Worm (Caenorhabditis elegans) whole organism, young adult: Measurements from ENCODE around the gene B0336.13.
A peak's percentile ranks its signal among the peaks of the same experiment; 100 is the strongest.

ENCODE experiments used
- B0035.1 ChIP-seq: sonication (generic microtip); optimal IDR thresholded peaks from 2 replicates; lab custom pipeline; 2016; ENCODE audit warnings: missing genetic modification characterization, mild to moderate bottlenecking, missing compliant biosample characterization, missing genotype, missing genetic modification reagents
- B0336.3 ChIP-seq: fragments of 200-800 bp; sonication (Bioruptor generic); IDR thresholded peaks from 2 replicates; pipeline ENCODE4 v1.3.6; 2022; ENCODE audit warnings: missing genetic modification characterization, missing compliant biosample characterization
- C17E4.6 ChIP-seq: fragments of 200-800 bp; sonication (Bioruptor generic); IDR thresholded peaks from 2 replicates; pipeline ENCODE4 v1.3.6; 2022; ENCODE audit warnings: missing genetic modification reagents, missing genetic modification characterization, missing compliant biosample characterization
- F22D6.2 ChIP-seq: sonication (generic microtip); optimal IDR thresholded peaks from 2 replicates; lab custom pipeline; 2016; ENCODE audit warnings: mild to moderate bottlenecking, missing genetic modification characterization, missing compliant biosample characterization
- F55B11.4 ChIP-seq: sonication (generic microtip); optimal IDR thresholded peaks from 2 replicates; lab custom pipeline; 2016; ENCODE audit warnings: missing compliant biosample characterization, missing genetic modification characterization, borderline replicate concordance; ENCODE audit not compliant: insufficient read depth
- K12H6.12 ChIP-seq: fragments of 200-800 bp; sonication (Bioruptor generic); optimal IDR thresholded peaks from 2 replicates; lab custom pipeline; 2018; ENCODE audit warnings: mild to moderate bottlenecking, missing genetic modification characterization, missing compliant biosample characterization
- Y53G8AR.9 ChIP-seq: fragments of 200-800 bp; sonication (Bioruptor generic); conservative IDR thresholded peaks from 2 replicates; pipeline ENCODE4 v1.3.6; 2022; ENCODE audit warnings: missing genetic modification reagents, missing genetic modification characterization, missing compliant biosample characterization
- Y79H2A.3 ChIP-seq: fragments of 200-800 bp; sonication (Bioruptor generic); conservative IDR thresholded peaks from 2 replicates; pipeline ENCODE4 v1.3.6; 2022; ENCODE audit warnings: missing genetic modification reagents, missing genetic modification characterization, missing compliant biosample characterization
- ama-1 ChIP-seq, 3 experiments: fragments of 150-350 bp in 1 of 3; sonication (generic microtip) in 2 of 3; optimal IDR thresholded peaks; 2 replicates each; lab custom pipeline; 2014 to 2018; ENCODE audit warnings: missing biosample characterization in 2 of 3, missing genetic modification characterization in 2 of 3, missing genetic modification reagents in 2 of 3
- atf-7 ChIP-seq: sonication (generic microtip); optimal IDR thresholded peaks from 2 replicates; lab custom pipeline; 2017; ENCODE audit warnings: mild to moderate bottlenecking, missing genetic modification characterization, missing compliant biosample characterization
- attf-5 ChIP-seq: fragments of 200-800 bp; sonication (Bioruptor generic); optimal IDR thresholded peaks from 2 replicates; lab custom pipeline; 2018; ENCODE audit warnings: mild to moderate bottlenecking, missing genetic modification characterization, missing compliant biosample characterization
- bed-1 ChIP-seq: fragments of 200-800 bp; sonication (Bioruptor generic); IDR thresholded peaks from 2 replicates; pipeline ENCODE4 v1.3.6; 2022; ENCODE audit warnings: missing genetic modification reagents, missing genetic modification characterization, missing compliant biosample characterization
- bed-2 ChIP-seq: fragments of 200-800 bp; sonication (Bioruptor generic); IDR thresholded peaks from 2 replicates; pipeline ENCODE4 v1.3.6; 2022; ENCODE audit warnings: missing genetic modification reagents, missing genetic modification characterization, missing compliant biosample characterization
- ceh-27 ChIP-seq: fragments of 200-800 bp; sonication (Bioruptor generic); optimal IDR thresholded peaks from 2 replicates; lab custom pipeline; 2018; ENCODE audit warnings: mild to moderate bottlenecking, missing genetic modification characterization, moderate library complexity, missing compliant biosample characterization
- ceh-58 ChIP-seq: fragments of 200-800 bp; sonication (Bioruptor generic); IDR thresholded peaks from 2 replicates; pipeline ENCODE4 v1.3.6; 2022; ENCODE audit warnings: missing genetic modification characterization, missing compliant biosample characterization
- die-1 ChIP-seq: sonication (generic microtip); optimal IDR thresholded peaks from 2 replicates; lab custom pipeline; 2016; ENCODE audit warnings: missing genotype, mild to moderate bottlenecking, missing genetic modification characterization, missing compliant biosample characterization
- dox-1 ChIP-seq: fragments of 200-800 bp; sonication (Bioruptor generic); IDR thresholded peaks from 2 replicates; pipeline ENCODE4 v1.3.6; 2022; ENCODE audit warnings: missing genetic modification reagents, missing genetic modification characterization, missing compliant biosample characterization
- dpff-1 ChIP-seq: sonication (generic microtip); optimal IDR thresholded peaks from 2 replicates; lab custom pipeline; 2017; ENCODE audit warnings: mild to moderate bottlenecking, missing genetic modification characterization, missing compliant biosample characterization
- egl-18 ChIP-seq: fragments of 200-800 bp; sonication (Bioruptor generic); IDR thresholded peaks from 2 replicates; pipeline ENCODE4 v1.3.6; 2022; ENCODE audit warnings: missing genetic modification reagents, missing genetic modification characterization, missing compliant biosample characterization
- egl-44 ChIP-seq: fragments of 200-800 bp; sonication (Bioruptor generic); IDR thresholded peaks from 2 replicates; pipeline ENCODE4 v1.3.6; 2022; ENCODE audit warnings: missing genetic modification reagents, missing genetic modification characterization, missing compliant biosample characterization
- hmg-1.2 ChIP-seq: fragments of 200-800 bp; sonication (Bioruptor generic); IDR thresholded peaks from 2 replicates; pipeline ENCODE4 v1.3.6; 2022; ENCODE audit warnings: missing genetic modification reagents, missing genetic modification characterization, missing compliant biosample characterization
- hsf-1 ChIP-seq: fragments of 200-800 bp; sonication (Bioruptor generic); IDR thresholded peaks from 2 replicates; pipeline ENCODE4 v1.3.6; 2022; ENCODE audit warnings: missing genetic modification reagents, missing genetic modification characterization, missing compliant biosample characterization
- lin-26 ChIP-seq: fragments of 200-800 bp; sonication (Bioruptor generic); IDR thresholded peaks from 2 replicates; pipeline ENCODE4 v1.3.6; 2022; ENCODE audit warnings: missing genetic modification reagents, missing genetic modification characterization, missing compliant biosample characterization
- lsy-27 ChIP-seq: sonication (generic microtip); optimal IDR thresholded peaks from 2 replicates; lab custom pipeline; 2017; ENCODE audit warnings: missing genetic modification characterization, mild to moderate bottlenecking, missing compliant biosample characterization, antibody characterized with exemption, missing genotype, borderline replicate concordance; ENCODE audit not compliant: insufficient read depth
- mcd-1 ChIP-seq: fragments of 200-800 bp; sonication (Bioruptor generic); IDR thresholded peaks from 2 replicates; pipeline ENCODE4 v1.3.6; 2022; ENCODE audit warnings: missing genetic modification reagents, missing genetic modification characterization, missing compliant biosample characterization
- mel-28 ChIP-seq: sonication (generic microtip); optimal IDR thresholded peaks from 2 replicates; lab custom pipeline; 2016; ENCODE audit warnings: borderline replicate concordance, mild to moderate bottlenecking, missing genetic modification characterization, missing compliant biosample characterization
- mes-4 ChIP-seq: sonication (generic microtip); optimal IDR thresholded peaks from 2 replicates; lab custom pipeline; 2016; ENCODE audit warnings: missing genotype, missing genetic modification characterization, missing compliant biosample characterization
- mxl-1 ChIP-seq: sonication (generic microtip); optimal IDR thresholded peaks from 2 replicates; lab custom pipeline; 2016; ENCODE audit warnings: missing genetic modification characterization, missing compliant biosample characterization
- nfya-1 ChIP-seq: sonication (generic microtip); optimal IDR thresholded peaks from 2 replicates; lab custom pipeline; 2017; ENCODE audit warnings: antibody characterized with exemption, missing compliant biosample characterization, missing genetic modification characterization, borderline replicate concordance; ENCODE audit not compliant: insufficient read depth
- nfyb-1 ChIP-seq: fragments of 200-800 bp; sonication (Bioruptor generic); IDR thresholded peaks from 2 replicates; pipeline ENCODE4 v1.3.6; 2022; ENCODE audit warnings: missing genetic modification reagents, missing genetic modification characterization, missing compliant biosample characterization
- pbrm-1 ChIP-seq: fragments of 200-800 bp; sonication (Bioruptor generic); IDR thresholded peaks from 2 replicates; pipeline ENCODE4 v1.3.6; 2022; ENCODE audit warnings: missing genetic modification reagents, missing genetic modification characterization, missing compliant biosample characterization
- rcor-1 ChIP-seq: fragments of 200-800 bp; sonication (Bioruptor generic); IDR thresholded peaks from 2 replicates; pipeline ENCODE4 v1.3.6; 2022; ENCODE audit warnings: missing genetic modification reagents, missing genetic modification characterization, missing compliant biosample characterization
- snpc-4 ChIP-seq, 5 experiments: fragments of 150-350 bp in 1 of 5; sonication (generic microtip) in 4 of 5; optimal IDR thresholded peaks; 2 replicates each; lab custom pipeline; 2014 to 2018; ENCODE audit warnings: missing genetic modification characterization in 5 of 5, missing biosample characterization in 3 of 5, antibody characterized with exemption in 2 of 5, mild to moderate bottlenecking in 2 of 5, missing compliant biosample characterization in 2 of 5, missing genotype in 2 of 5, moderate library complexity in 2 of 5, missing genetic modification reagents in 1 of 5
- somi-1 ChIP-seq: fragments of 200-800 bp; sonication (Bioruptor generic); optimal IDR thresholded peaks from 2 replicates; lab custom pipeline; 2018; ENCODE audit warnings: mild to moderate bottlenecking, missing genetic modification characterization, missing compliant biosample characterization
- tbp1 ChIP-seq: fragments of 200-800 bp; sonication (Bioruptor generic); optimal IDR thresholded peaks from 2 replicates; lab custom pipeline; 2018; ENCODE audit warnings: mild to moderate bottlenecking, missing genetic modification characterization, missing compliant biosample characterization
- tlf-1 ChIP-seq: fragments of 200-800 bp; sonication (Bioruptor generic); optimal IDR thresholded peaks from 2 replicates; lab custom pipeline; 2018; ENCODE audit warnings: mild to moderate bottlenecking, missing genetic modification characterization, missing compliant biosample characterization
- unc-130 ChIP-seq: sonication (generic microtip); optimal IDR thresholded peaks from 2 replicates; lab custom pipeline; 2016; ENCODE audit warnings: missing genetic modification reagents, missing genetic modification characterization, missing compliant biosample characterization
- unc-62 ChIP-seq: fragments of 150-350 bp; optimal IDR thresholded peaks from 2 replicates; lab custom pipeline; 2014; ENCODE audit warnings: missing biosample characterization, missing genetic modification reagents, missing genetic modification characterization
- xnd-1 ChIP-seq: sonication (generic microtip); optimal IDR thresholded peaks from 2 replicates; lab custom pipeline; 2016; ENCODE audit warnings: missing genotype, missing genetic modification reagents, missing genetic modification characterization, missing compliant biosample characterization
- zfh-2 ChIP-seq: fragments of 200-800 bp; sonication (Bioruptor generic); conservative IDR thresholded peaks from 2 replicates; pipeline ENCODE4 v1.3.6; 2022; ENCODE audit warnings: missing genetic modification reagents, missing genetic modification characterization, missing compliant biosample characterization
- zim-3 ChIP-seq: sonication (generic microtip); optimal IDR thresholded peaks from 2 replicates; lab custom pipeline; 2017; ENCODE audit warnings: mild to moderate bottlenecking, missing genetic modification characterization, moderate library complexity, missing compliant biosample characterization
- ztf-18 ChIP-seq: sonication (generic microtip); optimal IDR thresholded peaks from 2 replicates; lab custom pipeline; 2016; ENCODE audit warnings: missing genotype, mild to moderate bottlenecking, missing genetic modification characterization, missing compliant biosample characterization
- ztf-6 ChIP-seq: fragments of 200-800 bp; sonication (Bioruptor generic); IDR thresholded peaks from 2 replicates; pipeline ENCODE4 v1.3.6; 2022; ENCODE audit warnings: missing genetic modification reagents, missing genetic modification characterization, missing compliant biosample characterization

B0336.13 gene

ce11 chrIII:5715467-5715866, 21.6 kb downstream of the B0336.13 start (continued):
- TF ChIP-seq F55B11.4 (tag; lab: Kevin White, UChicago) (no peak), egl-18 (GFP tag; lab: Robert Waterston, UW) (no peak; the same call in 1 of the 2 replicates), unc-62 (no peak), rcor-1 (GFP tag; lab: Robert Waterston, UW) (peak; percentile 6; the same call in 1 of the 2 replicates), hsf-1 (GFP tag; lab: Robert Waterston, UW) (0 out of 2 replicates have a peak, but pooled peaks have one; percentile 41), zfh-2 (GFP tag; lab: Robert Waterston, UW) (peak; percentile 94), tlf-1 (no peak), snpc-4 (GFP tag; optimal IDR thresholded peaks at IDR 0.05; lab: Kevin White, UChicago) (no peak), snpc-4 (tag; optimal IDR thresholded peaks at IDR 0.05; lab: Kevin White, UChicago) (peak in 2 of 4 experiments; percentile 38), hmg-1.2 (GFP tag; lab: Robert Waterston, UW) (peak; percentile 88; the same call in 1 of the 2 replicates), mcd-1 (GFP tag; lab: Robert Waterston, UW) (peak; percentile 60), ceh-27 (GFP tag; lab: Kevin White, UChicago) (peak; percentile 87), pbrm-1 (GFP tag; lab: Robert Waterston, UW) (peak; percentile 44), nfyb-1 (GFP tag; lab: Robert Waterston, UW) (peak; percentile 40; the same call in 1 of the 2 replicates), nfya-1 (tag; lab: Kevin White, UChicago) (no peak), mel-28 (tag; lab: Kevin White, UChicago) (no peak), Y53G8AR.9 (no peak), lin-26 (GFP tag; lab: Robert Waterston, UW) (0 out of 2 replicates have a peak, but pooled peaks have one; percentile 15), somi-1 (GFP tag; lab: Kevin White, UChicago) (no peak), bed-1 (GFP tag; lab: Robert Waterston, UW) (no peak)

- TF ChIP-seq ceh-58 (GFP tag; lab: Robert Waterston, UW) = no peak
- TF ChIP-seq dpff-1 = no peak
- no peak for TF ChIP-seq zim-3 (tag; lab: Kevin White, UChicago)
- TF ChIP-seq ztf-18 (tag; lab: Kevin White, UChicago) = no peak
- TF ChIP-seq F22D6.2 = no peak
- TF ChIP-seq B0035.1 = no peak
- no peak for TF ChIP-seq dox-1 (GFP tag; lab: Robert Waterston, UW)
- no peak for TF ChIP-seq pbrm-1 (GFP tag; lab: Robert Waterston, UW)
- no peak for TF ChIP-seq egl-44
- TF ChIP-seq xnd-1 (tag; lab: Kevin White, UChicago) = no peak
- TF ChIP-seq zfh-2 (GFP tag; lab: Robert Waterston, UW) = no peak
- TF ChIP-seq mes-4 (tag; lab: Kevin White, UChicago) = no peak
- no peak for TF ChIP-seq bed-1 (GFP tag; lab: Robert Waterston, UW)
- no peak for TF ChIP-seq mel-28 (tag; lab: Kevin White, UChicago)
- TF ChIP-seq lin-26 (GFP tag; lab: Robert Waterston, UW) = 0 out of 2 replicates have a peak, but pooled peaks have one; percentile 31
- 0 out of 2 replicates have a peak, but pooled peaks have one; percentile 5 for TF ChIP-seq mcd-1 (GFP tag; lab: Robert Waterston, UW)
- no peak for TF ChIP-seq mxl-1 (tag; lab: Kevin White, UChicago)
- TF ChIP-seq attf-5 (GFP tag; lab: Kevin White, UChicago) = no peak
- TF ChIP-seq C17E4.6 (GFP tag; lab: Robert Waterston, UW) = no peak
- TF ChIP-seq K12H6.12 (tag; lab: Kevin White, UChicago) = no peak
- TF ChIP-seq egl-18 (GFP tag; lab: Robert Waterston, UW) = no peak
- TF ChIP-seq lsy-27 (tag; lab: Kevin White, UChicago) = no peak
- TF ChIP-seq tbp1 = no peak
- no peak for TF ChIP-seq die-1 (tag; lab: Kevin White, UChicago)
- TF ChIP-seq atf-7 (tag; lab: Kevin White, UChicago) = no peak
- TF ChIP-seq bed-2 (GFP tag; lab: Robert Waterston, UW) = no peak
- peak; percentile 17; the same call in 1 of the 2 replicates for TF ChIP-seq B0336.3 (GFP tag; lab: Robert Waterston, UW)
- TF ChIP-seq ztf-6 (GFP tag; lab: Robert Waterston, UW) = no peak
- no peak for TF ChIP-seq Y79H2A.3 (GFP tag; lab: Robert Waterston, UW)
- 0 out of 2 replicates have a peak, but pooled peaks have one; percentile 21 for TF ChIP-seq hmg-1.2 (GFP tag; lab: Robert Waterston, UW)
- TF ChIP-seq unc-130 (GFP tag; lab: Kevin White, UChicago) = no peak
- peak; percentile 0 for TF ChIP-seq ama-1 (optimal IDR thresholded peaks at IDR 0.05; lab: Kevin White, UChicago)
- TF ChIP-seq ama-1 (GFP tag; optimal IDR thresholded peaks at IDR 0.05; lab: Kevin White, UChicago) = no peak
These were observed 23.4 kb downstream of the B0336.13 start for ce11 chrIII:5717173-5717748.
